Fruit fly (Drosophila melanogaster) whole organism, embryonic: ENCODE data around the gene Targ3.

Source experiments
- CG10462 ChIP-seq: fragments of 200-800 bp; sonication (Bioruptor generic); optimal IDR thresholded peaks from 2 replicates; lab custom pipeline; 2016; ENCODE audit warnings: missing biosample characterization, missing genetic modification characterization
- CG10565 ChIP-seq: fragments of 200-800 bp; sonication (Bioruptor generic); optimal IDR thresholded peaks from 3 replicates; lab custom pipeline; 2016; ENCODE audit warnings: missing biosample characterization, mild to moderate bottlenecking, missing genetic modification characterization
- CG14965 ChIP-seq: fragments of 200-800 bp; sonication (Bioruptor generic); optimal IDR thresholded peaks from 2 replicates; lab custom pipeline; 2016; ENCODE audit warnings: missing biosample characterization, missing genetic modification characterization, borderline replicate concordance
- CG15269 ChIP-seq: fragments of 200-800 bp; sonication (Bioruptor generic); optimal IDR thresholded peaks from 2 replicates; lab custom pipeline; 2018; ENCODE audit warnings: missing biosample characterization, mild to moderate bottlenecking, missing genetic modification characterization, moderate library complexity
- CG15514 ChIP-seq: fragments of 200-800 bp; sonication (Bioruptor generic); optimal IDR thresholded peaks from 3 replicates; lab custom pipeline; 2017; ENCODE audit warnings: missing biosample characterization, missing genetic modification characterization, mild to moderate bottlenecking, moderate library complexity, missing genetic modification reagents
- CG16815 ChIP-seq: fragments of 200-800 bp; sonication (Bioruptor generic); optimal IDR thresholded peaks from 3 replicates; lab custom pipeline; 2017; ENCODE audit warnings: missing biosample characterization, mild to moderate bottlenecking, missing genetic modification characterization
- CG17385 ChIP-seq: fragments of 200-800 bp; sonication (Bioruptor generic); optimal IDR thresholded peaks from 3 replicates; lab custom pipeline; 2018; ENCODE audit warnings: missing biosample characterization, mild to moderate bottlenecking, missing genetic modification characterization
- CG1832 ChIP-seq: fragments of 200-800 bp; sonication (Bioruptor generic); optimal IDR thresholded peaks from 2 replicates; lab custom pipeline; 2017; ENCODE audit warnings: missing biosample characterization, mild to moderate bottlenecking, missing genetic modification characterization, inconsistent platforms
- CG30431 ChIP-seq: fragments of 200-800 bp; sonication (Bioruptor generic); optimal IDR thresholded peaks from 2 replicates; lab custom pipeline; 2017; ENCODE audit warnings: missing biosample characterization, missing genetic modification characterization
- CG4854 ChIP-seq: fragments of 200-800 bp; sonication (Bioruptor generic); optimal IDR thresholded peaks from 2 replicates; lab custom pipeline; 2016; ENCODE audit warnings: missing biosample characterization, missing genetic modification characterization, inconsistent platforms
- CG5953 ChIP-seq: fragments of 200-800 bp; sonication (Bioruptor generic); IDR thresholded peaks from 2 replicates; pipeline ENCODE4 v1.3.6; 2022; ENCODE audit warnings: missing biosample characterization, missing genetic modification characterization
- CG6175 ChIP-seq: fragments of 200-800 bp; sonication (Bioruptor generic); IDR thresholded peaks from 3 replicates; pipeline ENCODE4 v1.3.6; 2022; ENCODE audit warnings: missing biosample characterization, missing genetic modification characterization
- CG6791 ChIP-seq: fragments of 200-800 bp; sonication (Bioruptor generic); IDR thresholded peaks from 3 replicates; pipeline ENCODE4 v1.3.6; 2022; ENCODE audit warnings: missing biosample characterization, missing genetic modification characterization; ENCODE audit not compliant: partially characterized antibody
- CG6854 ChIP-seq: fragments of 200-800 bp; sonication (Bioruptor generic); optimal IDR thresholded peaks from 3 replicates; lab custom pipeline; 2017; ENCODE audit warnings: missing biosample characterization, mild to moderate bottlenecking, missing genetic modification characterization
- CG7745 ChIP-seq: fragments of 200-800 bp; sonication (Bioruptor generic); optimal IDR thresholded peaks from 2 replicates; lab custom pipeline; 2018; ENCODE audit warnings: missing biosample characterization, mild to moderate bottlenecking, missing genetic modification characterization, moderate library complexity
- CG8290 ChIP-seq, 3 experiments: fragments of 200-800 bp; sonication (Bioruptor generic); optimal IDR thresholded peaks; 2 replicates each; lab custom pipeline; 2016 to 2019; ENCODE audit warnings: missing biosample characterization in 3 of 3, missing genetic modification characterization in 3 of 3, mild to moderate bottlenecking in 2 of 3, moderate library complexity in 1 of 3
- CG9609 ChIP-seq: fragments of 200-800 bp; sonication (Bioruptor generic); optimal IDR thresholded peaks from 3 replicates; lab custom pipeline; 2016; ENCODE audit warnings: missing biosample characterization, missing genetic modification characterization
- Dfd ChIP-seq, 2 experiments: fragments of >200 bp; optimal IDR thresholded peaks; 2 replicates each; lab custom pipeline; 2017; ENCODE audit warnings: missing biosample characterization in 2 of 2, missing genetic modification characterization in 2 of 2
- Doc3 ChIP-seq: fragments of 200-800 bp; sonication (Bioruptor generic); IDR thresholded peaks from 3 replicates; pipeline ENCODE4 v1.3.6; 2022; ENCODE audit warnings: missing biosample characterization, missing genetic modification characterization; ENCODE audit not compliant: partially characterized antibody
- Hr39 ChIP-seq: fragments of >200 bp; optimal IDR thresholded peaks from 2 replicates; lab custom pipeline; 2017
- Lim3 ChIP-seq: fragments of 200-800 bp; sonication (Bioruptor generic); IDR thresholded peaks from 2 replicates; pipeline ENCODE4 v1.3.6; 2022; ENCODE audit warnings: missing biosample characterization, missing genetic modification characterization
- Mad ChIP-seq: fragments of 200-800 bp; sonication (Bioruptor generic); optimal IDR thresholded peaks from 2 replicates; lab custom pipeline; 2016; ENCODE audit warnings: missing biosample characterization, missing genetic modification characterization
- Side ChIP-seq: fragments of 200-800 bp; sonication (Bioruptor generic); optimal IDR thresholded peaks from 2 replicates; lab custom pipeline; 2016; ENCODE audit warnings: missing biosample characterization, missing genetic modification characterization
- Sry-β ChIP-seq: fragments of 200-800 bp; sonication (Bioruptor generic); optimal IDR thresholded peaks from 2 replicates; lab custom pipeline; 2018; ENCODE audit warnings: missing biosample characterization, mild to moderate bottlenecking, missing genetic modification characterization, moderate library complexity
- Vsx1 ChIP-seq: fragments of 200-800 bp; sonication (Bioruptor generic); optimal IDR thresholded peaks from 2 replicates; lab custom pipeline; 2017; ENCODE audit warnings: missing biosample characterization, mild to moderate bottlenecking, missing genetic modification characterization, missing genetic modification reagents
- ase ChIP-seq: fragments of 200-800 bp; sonication (Bioruptor generic); IDR thresholded peaks from 3 replicates; pipeline ENCODE4 v1.3.6; 2022; ENCODE audit warnings: missing biosample characterization, missing genetic modification characterization
- bbx ChIP-seq: fragments of 200-800 bp; sonication (Bioruptor generic); IDR thresholded peaks from 2 replicates; pipeline ENCODE4 v1.3.6; 2022; ENCODE audit warnings: missing biosample characterization, missing genetic modification characterization; ENCODE audit not compliant: partially characterized antibody
- cg ChIP-seq: fragments of 200-800 bp; sonication (Bioruptor generic); optimal IDR thresholded peaks from 3 replicates; lab custom pipeline; 2019; ENCODE audit warnings: missing biosample characterization, mild to moderate bottlenecking, missing genetic modification characterization, moderate library complexity
- crol ChIP-seq: fragments of 200-800 bp; sonication (Bioruptor generic); IDR thresholded peaks from 2 replicates; pipeline ENCODE4 v1.3.6; 2022; ENCODE audit warnings: missing biosample characterization, missing genetic modification characterization
- danr ChIP-seq: fragments of 200-800 bp; sonication (Bioruptor generic); IDR thresholded peaks from 2 replicates; pipeline ENCODE4 v1.3.6; 2022; ENCODE audit warnings: missing biosample characterization, missing genetic modification characterization
- disco-r ChIP-seq: fragments of 200-800 bp; sonication (Bioruptor generic); optimal IDR thresholded peaks from 2 replicates; lab custom pipeline; 2016; ENCODE audit warnings: missing biosample characterization, missing genetic modification characterization
- dmrt99B ChIP-seq: fragments of 200-800 bp; sonication (Bioruptor generic); optimal IDR thresholded peaks from 2 replicates; lab custom pipeline; 2018; ENCODE audit warnings: missing biosample characterization, mild to moderate bottlenecking, missing genetic modification characterization, moderate library complexity
- ems ChIP-seq: fragments of 200-800 bp; sonication (Bioruptor generic); optimal IDR thresholded peaks from 3 replicates; lab custom pipeline; 2016; ENCODE audit warnings: missing biosample characterization, missing genetic modification characterization
- esg ChIP-seq: fragments of 200-800 bp; sonication (Bioruptor generic); conservative IDR thresholded peaks from 2 replicates; pipeline ENCODE4 v1.3.6; 2022; ENCODE audit warnings: missing biosample characterization, missing genetic modification characterization
- fd3F ChIP-seq: fragments of 200-800 bp; sonication (Bioruptor generic); optimal IDR thresholded peaks from 2 replicates; lab custom pipeline; 2018; ENCODE audit warnings: missing biosample characterization, mild to moderate bottlenecking, missing genetic modification characterization, moderate library complexity
- fd96Cb ChIP-seq: fragments of 200-800 bp; sonication (Bioruptor generic); optimal IDR thresholded peaks from 2 replicates; lab custom pipeline; 2018; ENCODE audit warnings: missing biosample characterization, mild to moderate bottlenecking, missing genetic modification characterization, moderate library complexity
- ind ChIP-seq: fragments of 200-800 bp; sonication (Bioruptor generic); optimal IDR thresholded peaks from 3 replicates; lab custom pipeline; 2016; ENCODE audit warnings: missing biosample characterization, missing genetic modification characterization
- jumu ChIP-seq: fragments of 200-800 bp; sonication (Bioruptor generic); optimal IDR thresholded peaks from 3 replicates; lab custom pipeline; 2016; ENCODE audit warnings: missing biosample characterization, missing genetic modification characterization
- nmo ChIP-seq: fragments of 200-800 bp; sonication (Bioruptor generic); optimal IDR thresholded peaks from 2 replicates; lab custom pipeline; 2018; ENCODE audit warnings: missing biosample characterization, mild to moderate bottlenecking, missing genetic modification characterization, moderate library complexity
- otp ChIP-seq: fragments of 200-800 bp; sonication (Bioruptor generic); IDR thresholded peaks from 3 replicates; pipeline ENCODE4, ENCODE4 v1.3.6; 2022; ENCODE audit warnings: missing biosample characterization, missing genetic modification characterization
- peb ChIP-seq: fragments of 200-800 bp; sonication (Bioruptor generic); IDR thresholded peaks from 2 replicates; pipeline ENCODE4 v1.3.6; 2022; ENCODE audit warnings: missing biosample characterization, missing genetic modification characterization
- pnt ChIP-seq: fragments of 200-800 bp; sonication (Bioruptor generic); optimal IDR thresholded peaks from 3 replicates; lab custom pipeline; 2016; ENCODE audit warnings: missing biosample characterization, missing genetic modification characterization
- prd ChIP-seq, 3 experiments: fragments of >200 bp in 2 of 3; fragments of 200-800 bp in 1 of 3; sonication (Bioruptor generic) in 1 of 3; optimal IDR thresholded peaks in 2 of 3; IDR thresholded peaks in 1 of 3; 2 replicates in 2 of 3; 3 replicates in 1 of 3; pipeline versions ENCODE4 v1.3.6 to Lab custom; 2017 to 2022; ENCODE audit warnings: missing biosample characterization in 1 of 3, missing genetic modification characterization in 1 of 3
- sim ChIP-seq: fragments of 200-800 bp; sonication (Bioruptor generic); IDR thresholded peaks from 2 replicates; pipeline ENCODE4 v1.3.6; 2022; ENCODE audit warnings: missing biosample characterization, missing genetic modification characterization
- sisA ChIP-seq: fragments of 200-800 bp; sonication (Bioruptor generic); IDR thresholded peaks from 2 replicates; pipeline ENCODE4 v1.3.6; 2022; ENCODE audit warnings: missing biosample characterization, missing genetic modification characterization
- slbo ChIP-seq: fragments of 200-800 bp; sonication (Bioruptor generic); IDR thresholded peaks from 2 replicates; pipeline ENCODE4 v1.3.6; 2022; ENCODE audit warnings: missing biosample characterization, missing genetic modification characterization
- stwl ChIP-seq: fragments of 200-800 bp; sonication (Bioruptor generic); optimal IDR thresholded peaks from 3 replicates; lab custom pipeline; 2018; ENCODE audit warnings: missing biosample characterization, mild to moderate bottlenecking, missing genetic modification characterization, moderate library complexity
- trem ChIP-seq: fragments of 200-800 bp; optimal IDR thresholded peaks from 3 replicates; lab custom pipeline; 2019; ENCODE audit warnings: missing biosample characterization, mild to moderate bottlenecking, missing genetic modification characterization, moderate library complexity

Targ3 gene

dm6 chr3L:21172527-21173253, 23.9 kb upstream of the Targ3 start, which contains the start of the genes chb and AsnS (continued):
- TF ChIP-seq CG10462 (GFP tag; lab: Kevin White, UChicago) (peak; percentile 59), Doc3 (GFP tag; lab: Robert Waterston, UW) (no peak), CG6791 (GFP tag; lab: Robert Waterston, UW) (no peak), pnt (GFP tag; lab: Kevin White, UChicago) (peak; percentile 51), danr (GFP tag; lab: Robert Waterston, UW) (peak; percentile 51), crol (GFP tag; lab: Robert Waterston, UW) (peak; percentile 12; the same call in 1 of the 2 replicates), CG9609 (GFP tag; lab: Kevin White, UChicago) (peak; percentile 61), disco-r (peak; percentile 42), CG7745 (tag; lab: Kevin White, UChicago) (peak; percentile 84), jumu (GFP tag; lab: Kevin White, UChicago) (peak; percentile 41), dmrt99B (tag; lab: Kevin White, UChicago) (peak; percentile 92), otp (GFP tag; lab: Robert Waterston, UW) (peak; percentile 87), fd96Cb (peak; percentile 94), Mad (GFP tag; lab: Kevin White, UChicago) (peak; percentile 32), CG4854 (peak; percentile 52), stwl (tag; lab: Kevin White, UChicago) (no peak), CG5953 (peak; percentile 79), peb (GFP tag; lab: Robert Waterston, UW) (peak; percentile 87), CG14965 (GFP tag; lab: Kevin White, UChicago) (no peak), CG15269 (tag; lab: Kevin White, UChicago) (peak; percentile 96), ind (GFP tag; lab: Kevin White, UChicago) (peak; percentile 86), CG15514 (GFP tag; lab: Kevin White, UChicago) (peak; percentile 73), CG17385 (GFP tag; lab: Kevin White, UChicago) (peak; percentile 89), ase (GFP tag; lab: Robert Waterston, UW) (peak; percentile 91), Hr39 (lab: Kevin White, UChicago) (no peak), slbo (GFP tag; lab: Robert Waterston, UW) (peak; percentile 96), CG6175 (GFP tag; lab: Robert Waterston, UW) (peak; percentile 63; the same call in 1 of the 3 replicates), prd (optimal IDR thresholded peaks at IDR 0.05; lab: Kevin White, UChicago) (no peak), prd (GFP tag; IDR thresholded peaks at IDR 0.05; lab: Robert Waterston, UW) (peak; percentile 93), CG6854 (GFP tag; lab: Kevin White, UChicago) (peak; percentile 86), CG8290 (GFP tag; optimal IDR thresholded peaks at IDR 0.05; lab: Kevin White, UChicago) (peak; percentile 59), CG8290 (tag; optimal IDR thresholded peaks at IDR 0.05; lab: Kevin White, UChicago) (peak in 1 of 2 experiments; percentile 84), bbx (GFP tag; lab: Robert Waterston, UW) (no peak), esg (GFP tag; lab: Robert Waterston, UW) (peak; percentile 89), Side (GFP tag; lab: Kevin White, UChicago) (peak; percentile 46), Sry-β (GFP tag; lab: Kevin White, UChicago) (no peak), CG30431 (GFP tag; lab: Kevin White, UChicago) (peak; percentile 44), fd3F (peak; percentile 95), CG10565 (GFP tag; lab: Kevin White, UChicago) (no peak), cg (GFP tag; lab: Kevin White, UChicago) (no peak), Lim3 (peak; percentile 78), sim (peak; percentile 84), CG16815 (GFP tag; lab: Kevin White, UChicago) (peak; percentile 75), nmo (GFP tag; lab: Kevin White, UChicago) (peak; percentile 94), CG1832 (no peak), trem (tag; lab: Kevin White, UChicago) (peak; percentile 79), ems (GFP tag; lab: Kevin White, UChicago) (peak; percentile 69), sisA (GFP tag; lab: Robert Waterston, UW) (peak; percentile 90), Dfd (GFP tag; optimal IDR thresholded peaks at IDR 0.05; lab: Kevin White, UChicago) (peak in 1 of 2 experiments; percentile 68), Vsx1 (GFP tag; lab: Kevin White, UChicago) (peak; percentile 81)
